Worm (Caenorhabditis elegans) whole organism, L4 larva: Measurements from ENCODE around the gene cgh-1.

ENCODE experiments used
- D1046.2 ChIP-seq: fragments of 200-800 bp; sonication (Bioruptor generic); IDR thresholded peaks from 2 replicates; pipeline ENCODE4 v1.3.6; 2022; ENCODE audit warnings: missing genetic modification characterization, missing compliant biosample characterization
- F37D6.2 ChIP-seq: sonication (generic microtip); optimal IDR thresholded peaks from 2 replicates; lab custom pipeline; 2016; ENCODE audit warnings: mild to moderate bottlenecking, missing genetic modification characterization, missing compliant biosample characterization
- F49E8.2 ChIP-seq: sonication (generic microtip); optimal IDR thresholded peaks from 2 replicates; lab custom pipeline; 2016; ENCODE audit warnings: missing compliant biosample characterization, mild to moderate bottlenecking, missing genetic modification characterization, borderline replicate concordance
- R02D3.7 ChIP-seq: fragments of 150-350 bp; sonication (generic microtip); optimal IDR thresholded peaks from 3 replicates; lab custom pipeline; 2014; ENCODE audit warnings: missing biosample characterization, missing genetic modification characterization
- Y48G9A.11 ChIP-seq: fragments of 200-800 bp; sonication (Bioruptor generic); IDR thresholded peaks from 2 replicates; pipeline ENCODE4 v1.3.6; 2022; ENCODE audit warnings: missing genetic modification reagents, missing genetic modification characterization, missing compliant biosample characterization
- Y5F2A.4 ChIP-seq: fragments of 200-800 bp; sonication (Bioruptor generic); optimal IDR thresholded peaks from 2 replicates; lab custom pipeline; 2018; ENCODE audit warnings: mild to moderate bottlenecking, missing genetic modification characterization, missing compliant biosample characterization
- Y75B8A.6 ChIP-seq: fragments of 200-800 bp; sonication (Bioruptor generic); IDR thresholded peaks from 2 replicates; pipeline ENCODE4 v1.3.6; 2022; ENCODE audit warnings: missing genetic modification reagents, missing genetic modification characterization, missing compliant biosample characterization
- ZK337.2 ChIP-seq: fragments of 200-800 bp; sonication (Bioruptor generic); IDR thresholded peaks from 2 replicates; pipeline ENCODE4 v1.3.6; 2022; ENCODE audit warnings: missing genetic modification reagents, missing genetic modification characterization, missing compliant biosample characterization
- ZK546.5 ChIP-seq, 2 experiments: sonication (generic microtip); optimal IDR thresholded peaks; 2 replicates each; lab custom pipeline; 2017; ENCODE audit warnings: missing biosample characterization in 2 of 2, missing genetic modification characterization in 2 of 2
- aha-1 ChIP-seq: fragments of 150-350 bp; peaks from one replicate; lab custom pipeline; 2014; ENCODE audit warnings: missing biosample characterization, missing genetic modification characterization
- ceh-28 ChIP-seq: fragments of 150-350 bp; optimal IDR thresholded peaks from 2 replicates; lab custom pipeline; 2014; ENCODE audit warnings: missing biosample characterization, missing genetic modification reagents, missing genetic modification characterization
- ceh-82 ChIP-seq: sonication (generic microtip); optimal IDR thresholded peaks from 2 replicates; lab custom pipeline; 2017; ENCODE audit warnings: missing biosample characterization, missing genetic modification characterization
- ces-1 ChIP-seq: fragments of 150-350 bp; sonication (generic microtip); optimal IDR thresholded peaks from 4 replicates; lab custom pipeline; 2014; ENCODE audit warnings: missing biosample characterization, missing genetic modification reagents, missing genetic modification characterization
- cey-2 ChIP-seq: sonication (generic microtip); optimal IDR thresholded peaks from 3 replicates; lab custom pipeline; 2017; ENCODE audit warnings: missing genetic modification characterization, mild to moderate bottlenecking, missing compliant biosample characterization, antibody characterized with exemption, borderline replicate concordance; ENCODE audit not compliant: insufficient read depth
- daf-8 ChIP-seq: fragments of 200-800 bp; sonication (Bioruptor generic); IDR thresholded peaks from 2 replicates; pipeline ENCODE4 v1.3.6; 2022; ENCODE audit warnings: missing genetic modification characterization, missing compliant biosample characterization
- dpl-1 ChIP-seq: fragments of 150-350 bp; optimal IDR thresholded peaks from 2 replicates; lab custom pipeline; 2014; ENCODE audit warnings: missing biosample characterization, missing genetic modification reagents, missing genetic modification characterization
- egl-27 ChIP-seq: sonication (generic microtip); optimal IDR thresholded peaks from 3 replicates; lab custom pipeline; 2017; ENCODE audit warnings: missing biosample characterization, missing genetic modification reagents, missing genetic modification characterization
- egl-43 ChIP-seq: fragments of 200-800 bp; sonication (Bioruptor generic); IDR thresholded peaks from 2 replicates; pipeline ENCODE4 v1.3.6; 2022; ENCODE audit warnings: missing genetic modification reagents, missing genetic modification characterization, missing compliant biosample characterization
- fkh-10 ChIP-seq: fragments of 150-350 bp; optimal IDR thresholded peaks from 2 replicates; lab custom pipeline; 2014; ENCODE audit warnings: missing biosample characterization, missing genetic modification reagents, missing genetic modification characterization
- fos-1 ChIP-seq: fragments of 150-350 bp; optimal IDR thresholded peaks from 2 replicates; lab custom pipeline; 2014; ENCODE audit warnings: missing biosample characterization, missing genetic modification characterization
- hif-1 ChIP-seq, 2 experiments: sonication (generic microtip); optimal IDR thresholded peaks; 2 replicates each; lab custom pipeline; 2016 to 2017; ENCODE audit warnings: missing compliant biosample characterization in 2 of 2, missing genetic modification characterization in 2 of 2, missing genetic modification reagents in 2 of 2, missing genotype in 2 of 2, mild to moderate bottlenecking in 1 of 2
- hlh-11 ChIP-seq: fragments of 200-800 bp; sonication (Bioruptor generic); optimal IDR thresholded peaks from 2 replicates; lab custom pipeline; 2018; ENCODE audit warnings: mild to moderate bottlenecking, missing genetic modification characterization, missing compliant biosample characterization
- hlh-30 ChIP-seq: sonication (generic microtip); optimal IDR thresholded peaks from 2 replicates; lab custom pipeline; 2017; ENCODE audit warnings: antibody characterized with exemption, mild to moderate bottlenecking, missing genetic modification characterization, missing compliant biosample characterization; ENCODE audit not compliant: insufficient read depth
- jun-1 ChIP-seq: fragments of 150-350 bp; optimal IDR thresholded peaks from 2 replicates; lab custom pipeline; 2014; ENCODE audit warnings: missing biosample characterization, missing genetic modification reagents, missing genetic modification characterization
- lim-7 ChIP-seq: fragments of 200-800 bp; sonication (Bioruptor generic); IDR thresholded peaks from 2 replicates; pipeline ENCODE4 v1.3.6; 2022; ENCODE audit warnings: missing genetic modification characterization, missing compliant biosample characterization
- lin-13 ChIP-seq: fragments of 150-350 bp; optimal IDR thresholded peaks from 2 replicates; lab custom pipeline; 2014; ENCODE audit warnings: missing biosample characterization, missing genetic modification reagents, missing genetic modification characterization
- lin-15B ChIP-seq: fragments of 150-350 bp; sonication (generic microtip); optimal IDR thresholded peaks from 3 replicates; lab custom pipeline; 2014; ENCODE audit warnings: missing biosample characterization, missing genetic modification characterization
- lin-29 ChIP-seq: fragments of 200-800 bp; sonication (Bioruptor generic); IDR thresholded peaks from 2 replicates; pipeline ENCODE4 v1.3.6; 2022; ENCODE audit warnings: missing genetic modification reagents, missing genetic modification characterization, missing compliant biosample characterization
- lin-38 ChIP-seq: fragments of 200-800 bp; sonication (Bioruptor generic); IDR thresholded peaks from 2 replicates; pipeline ENCODE4 v1.3.6; 2022; ENCODE audit warnings: missing genetic modification reagents, missing genetic modification characterization, missing compliant biosample characterization
- lin-39 ChIP-seq: fragments of 150-350 bp; optimal IDR thresholded peaks from 2 replicates; lab custom pipeline; 2014; ENCODE audit warnings: missing biosample characterization, missing genetic modification reagents, missing genetic modification characterization
- lir-3 ChIP-seq: sonication (generic microtip); optimal IDR thresholded peaks from 2 replicates; lab custom pipeline; 2016; ENCODE audit warnings: mild to moderate bottlenecking, missing genetic modification characterization, missing compliant biosample characterization
- madf-5 ChIP-seq, 2 experiments: fragments of 200-800 bp; sonication (Bioruptor generic); IDR thresholded peaks; 2 replicates each; pipeline ENCODE4 v1.3.6; 2022; ENCODE audit warnings: missing compliant biosample characterization in 2 of 2, missing genetic modification characterization in 2 of 2
- madf-9 ChIP-seq: fragments of 200-800 bp; sonication (Bioruptor generic); conservative IDR thresholded peaks from 2 replicates; pipeline ENCODE4 v1.3.6; 2022; ENCODE audit warnings: missing genetic modification reagents, missing genetic modification characterization, missing compliant biosample characterization
- mdl-1 ChIP-seq, 2 experiments: fragments of 150-350 bp in 1 of 2; sonication (generic microtip) in 1 of 2; optimal IDR thresholded peaks; 2 replicates each; lab custom pipeline; 2014 to 2017; ENCODE audit warnings: missing biosample characterization in 2 of 2, missing genetic modification characterization in 2 of 2
- mdt-29 ChIP-seq: fragments of 200-800 bp; sonication (Bioruptor generic); IDR thresholded peaks from 2 replicates; pipeline ENCODE4 v1.3.6; 2022; ENCODE audit warnings: missing genetic modification reagents, missing genetic modification characterization, missing compliant biosample characterization
- mep-1 ChIP-seq: fragments of 150-350 bp; sonication (generic microtip); optimal IDR thresholded peaks from 3 replicates; lab custom pipeline; 2014; ENCODE audit warnings: missing biosample characterization, missing genetic modification characterization
- mxl-2 ChIP-seq: fragments of 200-800 bp; sonication (Bioruptor generic); conservative IDR thresholded peaks from 2 replicates; pipeline ENCODE4 v1.3.6; 2022; ENCODE audit warnings: missing genetic modification reagents, missing genetic modification characterization, missing compliant biosample characterization
- mxl-3 ChIP-seq: fragments of 200-800 bp; sonication (Bioruptor generic); optimal IDR thresholded peaks from 2 replicates; lab custom pipeline; 2018; ENCODE audit warnings: mild to moderate bottlenecking, missing genetic modification characterization, missing compliant biosample characterization
- nhr-10 ChIP-seq: fragments of 150-350 bp; optimal IDR thresholded peaks from 2 replicates; lab custom pipeline; 2014; ENCODE audit warnings: missing biosample characterization, missing genetic modification characterization
- nhr-11 ChIP-seq: fragments of 150-350 bp; optimal IDR thresholded peaks from 2 replicates; lab custom pipeline; 2014; ENCODE audit warnings: missing biosample characterization, missing genetic modification characterization
- nhr-237 ChIP-seq: sonication (generic microtip); optimal IDR thresholded peaks from 2 replicates; lab custom pipeline; 2017; ENCODE audit warnings: missing biosample characterization, missing genetic modification characterization
- nhr-48 ChIP-seq: sonication (generic microtip); optimal IDR thresholded peaks from 2 replicates; lab custom pipeline; 2016; ENCODE audit warnings: mild to moderate bottlenecking, missing genetic modification characterization, missing compliant biosample characterization
- nhr-76 ChIP-seq: fragments of 150-350 bp; optimal IDR thresholded peaks from 2 replicates; lab custom pipeline; 2014; ENCODE audit warnings: missing biosample characterization, missing genetic modification characterization
- nhr-77 ChIP-seq: fragments of 150-350 bp; optimal IDR thresholded peaks from 2 replicates; lab custom pipeline; 2014; ENCODE audit warnings: missing biosample characterization, missing genetic modification characterization
- pha-4 ChIP-seq, 2 experiments: fragments of 150-350 bp in 1 of 2; fragments of 200-800 bp in 1 of 2; sonication (Bioruptor generic) in 1 of 2; IDR thresholded peaks in 1 of 2; optimal IDR thresholded peaks in 1 of 2; 2 replicates each; pipeline versions ENCODE4 v1.3.6 to Lab custom; 2014 to 2022; ENCODE audit warnings: missing genetic modification characterization in 2 of 2, missing genetic modification reagents in 2 of 2, missing biosample characterization in 1 of 2, missing compliant biosample characterization in 1 of 2
- skn-1 ChIP-seq: fragments of 150-350 bp; optimal IDR thresholded peaks from 2 replicates; lab custom pipeline; 2014; ENCODE audit warnings: missing biosample characterization, missing genetic modification characterization
- spr-1 ChIP-seq: sonication (generic microtip); optimal IDR thresholded peaks from 2 replicates; lab custom pipeline; 2016; ENCODE audit warnings: mild to moderate bottlenecking, missing genetic modification characterization, missing compliant biosample characterization
- unc-130 ChIP-seq: sonication (generic microtip); optimal IDR thresholded peaks from 2 replicates; lab custom pipeline; 2016; ENCODE audit warnings: missing genetic modification reagents, missing genetic modification characterization, missing compliant biosample characterization
- vab-7 ChIP-seq: fragments of 200-800 bp; sonication (Bioruptor generic); IDR thresholded peaks from 2 replicates; pipeline ENCODE4 v1.3.6; 2022; ENCODE audit warnings: missing genetic modification reagents, missing genetic modification characterization, missing compliant biosample characterization
- zfp-2 ChIP-seq: sonication (generic microtip); optimal IDR thresholded peaks from 2 replicates; lab custom pipeline; 2016; ENCODE audit warnings: mild to moderate bottlenecking, missing genetic modification characterization, missing compliant biosample characterization
- zfp-3 ChIP-seq: fragments of 200-800 bp; sonication (Bioruptor generic); conservative IDR thresholded peaks from 2 replicates; pipeline ENCODE4 v1.3.6; 2022; ENCODE audit warnings: missing genetic modification reagents, missing genetic modification characterization, missing compliant biosample characterization
- ztf-11 ChIP-seq: fragments of 150-350 bp; optimal IDR thresholded peaks from 2 replicates; lab custom pipeline; 2014; ENCODE audit warnings: missing biosample characterization, missing genetic modification characterization

The cgh-1 gene

ce11 chrIII:7453653-7454124, 43.9 kb downstream of the cgh-1 start, which contains the start of gene alh-12 (continued):
- no peak for TF ChIP-seq F37D6.2 (tag; lab: Kevin White, UChicago)
- no peak for TF ChIP-seq lim-7 (GFP tag; lab: Robert Waterston, UW)
- peak; percentile 36 for TF ChIP-seq nhr-11
- no peak for TF ChIP-seq nhr-76 (tag; lab: Kevin White, UChicago)
- TF ChIP-seq madf-5 (GFP tag; IDR thresholded peaks at IDR 0.05; lab: Robert Waterston, UW) = no peak
- no peak for TF ChIP-seq lin-39
- TF ChIP-seq lir-3 = no peak
- TF ChIP-seq ZK546.5 (tag; optimal IDR thresholded peaks at IDR 0.05; lab: Kevin White, UChicago) = no peak
- TF ChIP-seq mep-1 (tag; lab: Kevin White, UChicago) = no peak
- TF ChIP-seq skn-1 (tag; lab: Kevin White, UChicago) = no peak
- TF ChIP-seq D1046.2 = no peak
- no peak for TF ChIP-seq unc-130 (GFP tag; lab: Kevin White, UChicago)
- no peak for TF ChIP-seq pha-4 (GFP tag; IDR thresholded peaks at IDR 0.05; lab: Robert Waterston, UW)
- no peak for TF ChIP-seq pha-4 (tag; optimal IDR thresholded peaks at IDR 0.05; lab: Kevin White, UChicago)
- no peak for TF ChIP-seq nhr-48 (tag; lab: Kevin White, UChicago)
- no peak for TF ChIP-seq nhr-10 (tag; lab: Kevin White, UChicago)
- TF ChIP-seq mxl-3 (GFP tag; lab: Kevin White, UChicago) = peak; percentile 56
- no peak for TF ChIP-seq ZK337.2
- TF ChIP-seq zfp-3 (GFP tag; lab: Robert Waterston, UW) = no peak
- TF ChIP-seq ceh-28 (tag; lab: Kevin White, UChicago) = no peak
- TF ChIP-seq jun-1 = no peak
- no peak for TF ChIP-seq R02D3.7 (tag; lab: Kevin White, UChicago)
- TF ChIP-seq ces-1 = no peak
- no peak for TF ChIP-seq F49E8.2 (tag; lab: Kevin White, UChicago)
- TF ChIP-seq lin-29 = no peak
- no peak for TF ChIP-seq zfp-2
- no peak for TF ChIP-seq lin-15B (tag; lab: Kevin White, UChicago)
- no peak for TF ChIP-seq ceh-82
- no peak for TF ChIP-seq spr-1 (tag; lab: Kevin White, UChicago)
- no peak for TF ChIP-seq Y5F2A.4 (GFP tag; lab: Kevin White, UChicago)
- no peak for TF ChIP-seq mdt-29 (GFP tag; lab: Robert Waterston, UW)
- no peak for TF ChIP-seq mdl-1 (tag; optimal IDR thresholded peaks at IDR 0.05; lab: Kevin White, UChicago)
- no peak for TF ChIP-seq nhr-237 (tag; lab: Kevin White, UChicago)
- TF ChIP-seq hlh-30 (tag; lab: Kevin White, UChicago) = peak; percentile 28
- TF ChIP-seq daf-8 = no peak
- no peak for TF ChIP-seq Y75B8A.6 (GFP tag; lab: Robert Waterston, UW)
- peak; percentile 77 for TF ChIP-seq hlh-11
- no peak for TF ChIP-seq lin-13 (GFP tag; lab: Kevin White, UChicago)
- TF ChIP-seq lin-38 (GFP tag; lab: Robert Waterston, UW) = no peak
- TF ChIP-seq cey-2 = no peak
- TF ChIP-seq fkh-10 = no peak
- no peak for TF ChIP-seq hif-1 (tag; optimal IDR thresholded peaks at IDR 0.05; lab: Kevin White, UChicago)
- TF ChIP-seq egl-43 (GFP tag; lab: Robert Waterston, UW) = no peak
- no peak for TF ChIP-seq mxl-2 (GFP tag; lab: Robert Waterston, UW)
- no peak for TF ChIP-seq Y48G9A.11
- no peak for TF ChIP-seq madf-9 (GFP tag; lab: Robert Waterston, UW)
- no peak for TF ChIP-seq fos-1 (tag; lab: Kevin White, UChicago)
- TF ChIP-seq ztf-11 (tag; lab: Kevin White, UChicago) = no peak
- TF ChIP-seq nhr-77 (tag; lab: Kevin White, UChicago) = peak; percentile 5
- TF ChIP-seq aha-1 (tag; lab: Kevin White, UChicago) = no peak
- TF ChIP-seq egl-27 (tag; lab: Kevin White, UChicago) = no peak
- no peak for TF ChIP-seq vab-7
- TF ChIP-seq dpl-1 (GFP tag; lab: Kevin White, UChicago) = no peak
